Worm (Caenorhabditis elegans) whole organism, L3 larva: Measurements from ENCODE around the gene R05H11.1.
A peak's percentile ranks its signal among the peaks of the same experiment; 100 is the strongest.

Source experiments
- R02D3.7 ChIP-seq: fragments of 150-350 bp; optimal IDR thresholded peaks from 2 replicates; lab custom pipeline; 2014; ENCODE audit warnings: missing biosample characterization, missing genetic modification characterization
- aly-2 ChIP-seq: fragments of 150-350 bp; optimal IDR thresholded peaks from 2 replicates; lab custom pipeline; 2014; ENCODE audit warnings: missing biosample characterization, missing genetic modification characterization
- ceh-16 ChIP-seq: sonication (generic microtip); optimal IDR thresholded peaks from 2 replicates; lab custom pipeline; 2017; ENCODE audit warnings: missing biosample characterization, missing genetic modification characterization
- ceh-28 ChIP-seq: fragments of 150-350 bp; optimal IDR thresholded peaks from 2 replicates; lab custom pipeline; 2014; ENCODE audit warnings: missing biosample characterization, missing genetic modification reagents, missing genetic modification characterization
- ceh-82 ChIP-seq: fragments of 150-350 bp; optimal IDR thresholded peaks from 2 replicates; lab custom pipeline; 2014; ENCODE audit warnings: missing biosample characterization, missing genetic modification characterization
- daf-12 ChIP-seq: fragments of 150-350 bp; optimal IDR thresholded peaks from 2 replicates; lab custom pipeline; 2014; ENCODE audit warnings: missing biosample characterization, missing genetic modification reagents, missing genetic modification characterization
- egl-27 ChIP-seq: sonication (generic microtip); optimal IDR thresholded peaks from 4 replicates; lab custom pipeline; 2017; ENCODE audit warnings: missing biosample characterization, missing genetic modification reagents, missing genetic modification characterization
- elt-1 ChIP-seq: fragments of 150-350 bp; optimal IDR thresholded peaks from 2 replicates; lab custom pipeline; 2014; ENCODE audit warnings: missing biosample characterization, missing genetic modification characterization
- elt-2 ChIP-seq: sonication (generic microtip); optimal IDR thresholded peaks from 2 replicates; lab custom pipeline; 2016; ENCODE audit warnings: missing genetic modification reagents, mild to moderate bottlenecking, missing genetic modification characterization, missing compliant biosample characterization
- elt-3 ChIP-seq, 3 experiments: fragments of 150-350 bp in 1 of 3; sonication (generic microtip) in 2 of 3; optimal IDR thresholded peaks; 2 replicates in 2 of 3; 4 replicates in 1 of 3; lab custom pipeline; 2014 to 2017; ENCODE audit warnings: missing biosample characterization in 3 of 3, missing genetic modification characterization in 3 of 3
- fkh-10 ChIP-seq: sonication (generic microtip); optimal IDR thresholded peaks from 2 replicates; lab custom pipeline; 2017; ENCODE audit warnings: missing biosample characterization, missing genetic modification reagents, missing genetic modification characterization
- fos-1 ChIP-seq: fragments of 150-350 bp; optimal IDR thresholded peaks from 2 replicates; lab custom pipeline; 2014; ENCODE audit warnings: missing biosample characterization, missing genetic modification characterization
- hmg-11 ChIP-seq: sonication (generic microtip); optimal IDR thresholded peaks from 2 replicates; lab custom pipeline; 2016; ENCODE audit warnings: missing genetic modification characterization, missing compliant biosample characterization
- jun-1 ChIP-seq: fragments of 150-350 bp; optimal IDR thresholded peaks from 2 replicates; lab custom pipeline; 2014; ENCODE audit warnings: missing biosample characterization, missing genetic modification reagents, missing genetic modification characterization
- lin-15B ChIP-seq: fragments of 150-350 bp; optimal IDR thresholded peaks from 2 replicates; lab custom pipeline; 2014; ENCODE audit warnings: missing biosample characterization, missing genetic modification characterization
- lin-39 ChIP-seq: fragments of 150-350 bp; optimal IDR thresholded peaks from 2 replicates; lab custom pipeline; 2018; ENCODE audit warnings: missing biosample characterization, missing genetic modification reagents, missing genetic modification characterization
- lsy-12 ChIP-seq: sonication (generic microtip); optimal IDR thresholded peaks from 2 replicates; lab custom pipeline; 2016; ENCODE audit warnings: mild to moderate bottlenecking, missing genetic modification characterization, missing compliant biosample characterization
- mdl-1 ChIP-seq: fragments of 150-350 bp; optimal IDR thresholded peaks from 2 replicates; lab custom pipeline; 2014; ENCODE audit warnings: missing biosample characterization, missing genetic modification characterization
- nfya-1 ChIP-seq: sonication (generic microtip); optimal IDR thresholded peaks from 2 replicates; lab custom pipeline; 2017; ENCODE audit warnings: missing genetic modification characterization, mild to moderate bottlenecking, missing compliant biosample characterization, antibody characterized with exemption, moderate library complexity; ENCODE audit not compliant: insufficient read depth
- nhr-23 ChIP-seq: fragments of 150-350 bp; optimal IDR thresholded peaks from 2 replicates; lab custom pipeline; 2014; ENCODE audit warnings: missing biosample characterization, missing genetic modification reagents, missing genetic modification characterization
- nhr-237 ChIP-seq: fragments of 150-350 bp; optimal IDR thresholded peaks from 2 replicates; lab custom pipeline; 2014; ENCODE audit warnings: missing biosample characterization, missing genetic modification characterization
- nhr-25 ChIP-seq: sonication (generic microtip); optimal IDR thresholded peaks from 2 replicates; lab custom pipeline; 2017; ENCODE audit warnings: missing biosample characterization, missing genetic modification characterization
- nhr-28 ChIP-seq: fragments of 150-350 bp; optimal IDR thresholded peaks from 2 replicates; lab custom pipeline; 2014; ENCODE audit warnings: missing biosample characterization, missing genetic modification characterization
- nhr-43 ChIP-seq: sonication (generic microtip); optimal IDR thresholded peaks from 2 replicates; lab custom pipeline; 2016; ENCODE audit warnings: mild to moderate bottlenecking, missing genetic modification characterization, missing compliant biosample characterization; ENCODE audit not compliant: poor library complexity, severe bottlenecking
- nhr-76 ChIP-seq: fragments of 150-350 bp; sonication (generic microtip); optimal IDR thresholded peaks from 5 replicates; lab custom pipeline; 2014; ENCODE audit warnings: missing biosample characterization, missing genetic modification characterization
- nhr-77 ChIP-seq: fragments of 150-350 bp; optimal IDR thresholded peaks from 2 replicates; lab custom pipeline; 2014; ENCODE audit warnings: missing biosample characterization, missing genetic modification characterization
- pha-4 ChIP-seq: fragments of 150-350 bp; optimal IDR thresholded peaks from 2 replicates; lab custom pipeline; 2014; ENCODE audit warnings: missing biosample characterization, missing genetic modification reagents, missing genetic modification characterization
- pqm-1 ChIP-seq: fragments of 150-350 bp; optimal IDR thresholded peaks from 2 replicates; lab custom pipeline; 2017; ENCODE audit warnings: missing biosample characterization, missing genetic modification characterization, inconsistent platforms
- skn-1 ChIP-seq: fragments of 150-350 bp; optimal IDR thresholded peaks from 2 replicates; lab custom pipeline; 2014; ENCODE audit warnings: missing biosample characterization, missing genetic modification characterization
- snpc-4 ChIP-seq: fragments of 150-350 bp; optimal IDR thresholded peaks from 2 replicates; lab custom pipeline; 2014; ENCODE audit warnings: missing biosample characterization, missing genetic modification characterization
- unc-39 ChIP-seq: sonication (generic microtip); optimal IDR thresholded peaks from 4 replicates; lab custom pipeline; 2017; ENCODE audit warnings: missing biosample characterization, missing genetic modification characterization
- unc-62 ChIP-seq: fragments of 150-350 bp; sonication (generic microtip); optimal IDR thresholded peaks from 4 replicates; lab custom pipeline; 2014; ENCODE audit warnings: missing biosample characterization, missing genetic modification reagents, missing genetic modification characterization
- zag-1 ChIP-seq: fragments of 150-350 bp; optimal IDR thresholded peaks from 2 replicates; lab custom pipeline; 2014; ENCODE audit warnings: missing biosample characterization, missing genetic modification characterization
- ztf-4 ChIP-seq: fragments of 150-350 bp; optimal IDR thresholded peaks from 2 replicates; lab custom pipeline; 2014; ENCODE audit warnings: missing biosample characterization, missing genetic modification characterization

R05H11.1 gene

DNA sequence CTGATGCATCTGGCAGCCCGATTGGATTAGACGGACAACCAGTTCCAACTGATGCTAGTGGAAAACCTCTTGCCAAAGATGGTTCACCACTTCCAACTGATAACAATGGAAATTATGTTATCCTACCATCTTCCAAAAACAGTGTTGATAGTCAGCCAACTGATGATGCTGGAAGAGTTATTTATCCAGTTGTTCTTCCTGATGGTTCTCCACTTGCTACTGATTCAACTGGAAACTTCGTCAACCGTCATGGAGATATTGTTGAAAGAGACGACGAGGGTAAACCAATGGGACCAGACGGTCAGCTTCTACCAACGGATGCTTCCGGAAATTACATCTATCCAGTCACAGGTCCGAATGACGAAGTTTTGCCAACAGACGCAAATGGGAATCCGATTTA, 38.7 kb upstream of the R05H11.1 start:
- TF ChIP-seq fos-1 (tag; lab: Kevin White, UChicago) (no peak), ceh-28 (tag; lab: Kevin White, UChicago) (no peak), nhr-23 (no peak), nhr-77 (tag; lab: Kevin White, UChicago) (no peak), nhr-28 (no peak), mdl-1 (tag; lab: Kevin White, UChicago) (no peak), nhr-237 (tag; lab: Kevin White, UChicago) (no peak), daf-12 (tag; lab: Kevin White, UChicago) (no peak), fkh-10 (GFP tag; lab: Kevin White, UChicago) (no peak), ceh-82 (tag; lab: Kevin White, UChicago) (no peak), nhr-43 (no peak)

DNA sequence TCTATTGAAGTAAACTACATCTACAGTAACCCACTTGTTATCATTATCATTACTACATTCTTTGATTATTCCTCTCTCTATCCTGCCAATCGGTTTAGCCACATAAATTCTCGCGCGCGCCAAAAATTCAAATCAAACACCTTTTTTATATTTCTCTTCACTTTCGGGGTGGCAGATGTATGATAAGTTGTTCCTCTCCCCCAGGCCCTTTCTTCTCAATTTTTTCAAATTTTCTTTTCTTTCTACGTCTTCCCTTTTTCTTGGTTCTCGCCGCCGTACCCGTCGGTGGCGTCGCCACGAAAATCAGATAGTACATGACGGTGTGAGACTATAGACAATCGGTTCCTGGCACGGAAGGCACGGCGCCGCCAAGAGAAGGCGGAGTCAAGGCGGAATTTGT, 2.5 kb downstream of the R05H11.1 start, which contains the start of gene R05H11.2:
TSS of gene R05H11.2 (plus strand) at position 333 of the 400 bp plus-strand sequence.
- TF ChIP-seq nhr-25 (peak; percentile 84), ceh-28 (tag; lab: Kevin White, UChicago) (peak; percentile 46), nhr-23 (peak; percentile 69), aly-2 (tag; lab: Kevin White, UChicago) (no peak), nfya-1 (tag; lab: Kevin White, UChicago) (peak; percentile 55), nhr-43 (peak; percentile 29), lsy-12 (peak; percentile 29), elt-3 (tag; optimal IDR thresholded peaks at IDR 0.05; lab: Kevin White, UChicago) (peak in 1 of 3 experiments; percentile 22), lin-15B (tag; lab: Kevin White, UChicago) (peak; percentile 1), jun-1 (tag; lab: Kevin White, UChicago) (no peak), elt-1 (tag; lab: Kevin White, UChicago) (no peak)

DNA sequence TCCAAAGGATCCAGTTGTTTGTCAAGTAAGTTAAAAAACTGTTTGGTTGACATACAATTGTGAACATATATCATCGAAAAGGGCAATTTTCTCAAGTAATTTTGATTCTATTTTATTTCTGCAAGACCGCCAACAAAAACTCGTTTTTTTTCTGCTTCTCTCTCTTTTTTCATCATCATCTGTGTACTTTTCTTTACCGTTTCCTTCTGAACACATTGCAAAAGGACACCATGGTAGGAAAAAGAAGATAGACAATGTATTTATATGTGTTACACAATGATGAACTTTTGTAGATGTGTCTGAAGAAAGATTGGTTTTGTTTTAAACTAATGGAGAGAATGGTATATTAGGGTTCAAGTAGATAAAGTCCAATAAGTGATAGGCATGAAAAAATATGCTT, 3.5 kb downstream of the R05H11.1 start:
- TF ChIP-seq ceh-28 (tag; lab: Kevin White, UChicago) = no peak
- peak; percentile 82 for TF ChIP-seq nhr-25
- TF ChIP-seq nhr-23 = peak; percentile 87

DNA sequence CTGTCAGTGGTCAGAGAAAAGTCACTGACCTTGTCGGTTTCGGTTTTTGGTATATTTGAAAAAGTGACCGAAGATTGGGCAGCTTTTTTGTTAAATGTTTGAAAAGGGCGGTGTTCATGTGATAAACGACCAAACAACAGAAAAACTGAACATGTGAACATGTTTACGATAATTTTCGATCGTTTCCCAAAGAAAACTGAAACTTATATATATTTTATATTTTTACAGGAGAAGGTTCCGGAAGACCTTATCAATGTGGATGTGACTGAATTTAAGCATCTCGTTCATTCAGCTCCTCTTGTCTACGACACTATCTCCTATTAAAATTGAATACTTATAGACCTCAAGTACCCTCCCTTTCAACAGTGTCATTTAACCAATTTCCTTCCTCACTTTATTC, 4.2 kb downstream of the R05H11.1 start:
- TF ChIP-seq skn-1 = no peak

DNA sequence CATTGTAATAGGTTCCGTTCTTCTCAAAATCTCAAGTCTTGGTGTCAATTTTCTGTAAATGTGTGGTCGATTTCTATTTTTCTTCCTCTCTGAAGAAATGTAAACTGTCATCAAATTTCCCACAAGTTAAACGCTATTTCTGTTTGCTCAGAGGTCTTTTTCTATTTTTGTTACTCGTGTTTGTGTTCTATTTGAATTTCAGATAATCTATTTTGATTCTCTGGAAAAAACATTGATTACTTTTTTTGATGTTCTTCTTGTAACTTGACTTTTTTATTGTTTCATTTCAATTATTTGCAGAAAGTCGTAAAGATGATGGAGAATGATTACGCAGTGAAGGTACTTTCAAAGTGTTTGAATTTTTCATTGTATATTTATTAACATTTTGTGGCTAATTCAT, 7.1 kb downstream of the R05H11.1 start, which contains the start of gene lim-8:
TSS of gene lim-8 (plus strand) at position 301 of the 400 bp plus-strand sequence.
- no peak for TF ChIP-seq lin-39 (tag; lab: Kevin White, UChicago)
- TF ChIP-seq unc-39 = no peak
- TF ChIP-seq R02D3.7 (tag; lab: Kevin White, UChicago) = no peak
- no peak for TF ChIP-seq ztf-4 (tag; lab: Kevin White, UChicago)
- no peak for TF ChIP-seq aly-2 (tag; lab: Kevin White, UChicago)
- TF ChIP-seq nhr-43 = no peak
- no peak for TF ChIP-seq elt-1 (tag; lab: Kevin White, UChicago)
- no peak for TF ChIP-seq pha-4 (tag; lab: Kevin White, UChicago)
- no peak for TF ChIP-seq ceh-82 (tag; lab: Kevin White, UChicago)
- TF ChIP-seq egl-27 = no peak
- TF ChIP-seq ceh-16 (tag; lab: Kevin White, UChicago) = no peak
- TF ChIP-seq zag-1 (tag; lab: Kevin White, UChicago) = no peak
- no peak for TF ChIP-seq unc-62
- TF ChIP-seq fos-1 (tag; lab: Kevin White, UChicago) = no peak
- TF ChIP-seq nfya-1 (tag; lab: Kevin White, UChicago) = no peak
- TF ChIP-seq snpc-4 (tag; lab: Kevin White, UChicago) = no peak
- TF ChIP-seq, all 47 proteins: peak for 0

DNA sequence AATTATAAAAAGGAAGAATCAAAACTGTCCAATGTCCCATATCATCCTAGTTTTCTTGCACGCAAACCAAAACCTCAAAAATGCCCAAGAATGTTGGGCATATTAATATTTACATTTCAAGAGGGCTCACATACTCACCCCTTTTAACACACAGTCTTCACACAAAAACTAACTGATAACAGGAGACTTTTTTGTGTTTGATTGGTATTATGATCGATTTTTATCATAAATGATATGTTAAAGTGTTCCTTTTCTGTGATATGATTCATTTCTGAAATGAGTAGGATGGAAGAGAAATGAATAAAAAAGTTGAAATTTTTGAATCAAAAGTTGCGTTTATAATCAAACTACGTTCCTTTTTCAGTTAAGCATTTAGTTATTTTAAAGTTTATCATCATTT, 7.7 kb downstream of the R05H11.1 start:
- TF ChIP-seq nhr-76 = no peak
- peak; percentile 69 for TF ChIP-seq pqm-1
- TF ChIP-seq elt-2 (tag; lab: Kevin White, UChicago) = peak; percentile 67
- TF ChIP-seq hmg-11 (tag; lab: Kevin White, UChicago) = no peak
- TF ChIP-seq pha-4 (tag; lab: Kevin White, UChicago) = peak; percentile 46
- no peak for TF ChIP-seq egl-27
